Worm (Caenorhabditis elegans) whole organism, L2 larva: ENCODE data around the gene dlg-1.

Experiments used
- C34F6.9 ChIP-seq: fragments of 150-350 bp; optimal IDR thresholded peaks from 2 replicates; lab custom pipeline; 2014; ENCODE audit warnings: missing biosample characterization, missing genetic modification characterization
- F13H6.1 ChIP-seq: sonication (generic microtip); optimal IDR thresholded peaks from 2 replicates; lab custom pipeline; 2016; ENCODE audit warnings: missing genetic modification characterization, missing compliant biosample characterization
- R02D3.7 ChIP-seq: fragments of 150-350 bp; optimal IDR thresholded peaks from 2 replicates; lab custom pipeline; 2014; ENCODE audit warnings: missing biosample characterization, missing genetic modification characterization
- ZK546.5 ChIP-seq: sonication (generic microtip); optimal IDR thresholded peaks from 2 replicates; lab custom pipeline; 2017; ENCODE audit warnings: missing biosample characterization, missing genetic modification characterization
- alr-1 ChIP-seq: fragments of 150-350 bp; optimal IDR thresholded peaks from 2 replicates; lab custom pipeline; 2014; ENCODE audit warnings: missing biosample characterization, missing genetic modification characterization
- aly-2 ChIP-seq: fragments of 150-350 bp; optimal IDR thresholded peaks from 2 replicates; lab custom pipeline; 2014; ENCODE audit warnings: missing biosample characterization, missing genetic modification characterization
- ama-1 ChIP-seq: fragments of 150-350 bp; optimal IDR thresholded peaks from 2 replicates; lab custom pipeline; 2018; ENCODE audit warnings: inconsistent platforms
- ceh-16 ChIP-seq: fragments of 150-350 bp; optimal IDR thresholded peaks from 2 replicates; lab custom pipeline; 2014; ENCODE audit warnings: missing biosample characterization, missing genetic modification characterization
- crh-2 ChIP-seq: sonication (generic microtip); optimal IDR thresholded peaks from 2 replicates; lab custom pipeline; 2017; ENCODE audit warnings: missing biosample characterization, missing genetic modification characterization
- egl-27 ChIP-seq: sonication (generic microtip); optimal IDR thresholded peaks from 3 replicates; lab custom pipeline; 2017; ENCODE audit warnings: missing biosample characterization, missing genetic modification reagents, missing genetic modification characterization
- fos-1 ChIP-seq: fragments of 150-350 bp; optimal IDR thresholded peaks from 2 replicates; lab custom pipeline; 2014; ENCODE audit warnings: missing biosample characterization, missing genetic modification characterization
- gmeb-1 ChIP-seq: fragments of 150-350 bp; optimal IDR thresholded peaks from 2 replicates; lab custom pipeline; 2014; ENCODE audit warnings: missing biosample characterization, missing genetic modification characterization
- lin-11 ChIP-seq: fragments of 150-350 bp; sonication (generic microtip); optimal IDR thresholded peaks from 2 replicates; lab custom pipeline; 2014; ENCODE audit warnings: missing biosample characterization, missing genetic modification characterization, inconsistent platforms, mixed read lengths
- lin-39 ChIP-seq: fragments of 150-350 bp; optimal IDR thresholded peaks from 2 replicates; lab custom pipeline; 2014; ENCODE audit warnings: missing biosample characterization, missing genetic modification reagents, missing genetic modification characterization
- lsy-2 ChIP-seq, 2 experiments: fragments of 150-350 bp in 1 of 2; sonication (generic microtip) in 1 of 2; optimal IDR thresholded peaks; 2 replicates each; lab custom pipeline; 2014 to 2017; ENCODE audit warnings: missing biosample characterization in 2 of 2, missing genetic modification characterization in 2 of 2
- mab-5 ChIP-seq: fragments of 150-350 bp; optimal IDR thresholded peaks from 2 replicates; lab custom pipeline; 2014; ENCODE audit warnings: missing biosample characterization, missing genetic modification characterization
- mbf-1 ChIP-seq: sonication (generic microtip); optimal IDR thresholded peaks from 2 replicates; lab custom pipeline; 2017; ENCODE audit warnings: missing biosample characterization, missing genetic modification characterization
- mdl-1 ChIP-seq, 2 experiments: fragments of 150-350 bp in 1 of 2; sonication (generic microtip) in 1 of 2; optimal IDR thresholded peaks; 2 replicates each; lab custom pipeline; 2017; ENCODE audit warnings: missing biosample characterization in 2 of 2, missing genetic modification characterization in 2 of 2
- nhr-10 ChIP-seq: sonication (generic microtip); optimal IDR thresholded peaks from 2 replicates; lab custom pipeline; 2017; ENCODE audit warnings: missing biosample characterization, missing genetic modification characterization
- nhr-11 ChIP-seq: fragments of 150-350 bp; optimal IDR thresholded peaks from 2 replicates; lab custom pipeline; 2014; ENCODE audit warnings: missing biosample characterization, missing genetic modification characterization
- nhr-129 ChIP-seq: fragments of 150-350 bp; optimal IDR thresholded peaks from 2 replicates; lab custom pipeline; 2014; ENCODE audit warnings: missing biosample characterization, missing genetic modification characterization
- nhr-23 ChIP-seq: fragments of 150-350 bp; optimal IDR thresholded peaks from 2 replicates; lab custom pipeline; 2014; ENCODE audit warnings: missing biosample characterization, missing genetic modification reagents, missing genetic modification characterization
- nhr-25 ChIP-seq: fragments of 150-350 bp; sonication (generic microtip); optimal IDR thresholded peaks from 3 replicates; lab custom pipeline; 2014; ENCODE audit warnings: missing biosample characterization, missing genetic modification characterization
- nhr-77 ChIP-seq: fragments of 150-350 bp; optimal IDR thresholded peaks from 2 replicates; lab custom pipeline; 2014; ENCODE audit warnings: missing biosample characterization, missing genetic modification characterization
- sem-4 ChIP-seq: fragments of 150-350 bp; optimal IDR thresholded peaks from 2 replicates; lab custom pipeline; 2014; ENCODE audit warnings: missing biosample characterization, missing genetic modification reagents, missing genetic modification characterization
- skn-1 ChIP-seq: sonication (generic microtip); optimal IDR thresholded peaks from 2 replicates; lab custom pipeline; 2017; ENCODE audit warnings: missing biosample characterization, missing genetic modification characterization
- sma-9 ChIP-seq, 2 experiments: fragments of 150-350 bp in 1 of 2; sonication (generic microtip) in 1 of 2; optimal IDR thresholded peaks; 2 replicates each; lab custom pipeline; 2014 to 2016; ENCODE audit warnings: missing genetic modification characterization in 2 of 2, mild to moderate bottlenecking in 1 of 2, missing biosample characterization in 1 of 2, missing compliant biosample characterization in 1 of 2, missing genetic modification reagents in 1 of 2, moderate library complexity in 1 of 2
- unc-39 ChIP-seq: fragments of 150-350 bp; optimal IDR thresholded peaks from 2 replicates; lab custom pipeline; 2014; ENCODE audit warnings: missing biosample characterization, missing genetic modification characterization
- unc-55 ChIP-seq: fragments of 150-350 bp; sonication (generic microtip); optimal IDR thresholded peaks from 3 replicates; lab custom pipeline; 2014; ENCODE audit warnings: missing biosample characterization, missing genetic modification reagents, missing genetic modification characterization
- unc-62 ChIP-seq: fragments of 150-350 bp; optimal IDR thresholded peaks from 2 replicates; lab custom pipeline; 2014; ENCODE audit warnings: missing biosample characterization, missing genetic modification reagents, missing genetic modification characterization
- ztf-11 ChIP-seq: sonication (generic microtip); optimal IDR thresholded peaks from 2 replicates; lab custom pipeline; 2017; ENCODE audit warnings: missing biosample characterization, missing genetic modification characterization

Gene dlg-1

ce11 chrX:5509114-5509877 is 29.8 kb downstream of the dlg-1 start:
- TF ChIP-seq nhr-129 (tag; lab: Kevin White, UChicago) (peak; percentile 32), F13H6.1 (tag; lab: Kevin White, UChicago) (peak; percentile 18), nhr-23 (no peak), ama-1 (no peak), alr-1 (tag; lab: Kevin White, UChicago) (no peak), lin-11 (tag; lab: Kevin White, UChicago) (no peak)

DNA sequence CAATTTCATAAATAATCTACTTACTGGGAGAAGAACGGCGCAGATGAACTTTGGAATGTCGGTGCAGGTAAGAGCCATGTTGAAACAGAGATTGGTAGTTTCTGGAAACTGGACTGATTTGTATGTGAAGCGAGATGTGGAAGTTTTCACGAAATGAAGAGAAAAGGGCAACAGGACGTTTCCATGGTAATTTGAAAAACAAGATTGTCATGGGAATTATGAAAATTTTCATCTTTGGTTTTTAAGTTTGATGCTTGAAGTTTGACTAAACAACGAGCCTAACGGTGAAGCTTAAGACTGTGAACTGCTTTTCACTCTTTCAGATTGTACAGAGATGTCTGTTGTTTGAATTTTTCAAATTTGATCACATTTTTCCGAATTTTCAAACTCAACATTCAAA is 32.7 kb downstream of the dlg-1 start, which contains the start of gene T23F2.3:
T23F2.3 (minus strand) TSS at position 101 of the 400 bp plus-strand sequence.
- TF ChIP-seq ceh-16 (tag; lab: Kevin White, UChicago) (no peak), C34F6.9 (no peak), gmeb-1 (tag; lab: Kevin White, UChicago) (no peak), skn-1 (no peak), ztf-11 (no peak), aly-2 (tag; lab: Kevin White, UChicago) (no peak)

DNA sequence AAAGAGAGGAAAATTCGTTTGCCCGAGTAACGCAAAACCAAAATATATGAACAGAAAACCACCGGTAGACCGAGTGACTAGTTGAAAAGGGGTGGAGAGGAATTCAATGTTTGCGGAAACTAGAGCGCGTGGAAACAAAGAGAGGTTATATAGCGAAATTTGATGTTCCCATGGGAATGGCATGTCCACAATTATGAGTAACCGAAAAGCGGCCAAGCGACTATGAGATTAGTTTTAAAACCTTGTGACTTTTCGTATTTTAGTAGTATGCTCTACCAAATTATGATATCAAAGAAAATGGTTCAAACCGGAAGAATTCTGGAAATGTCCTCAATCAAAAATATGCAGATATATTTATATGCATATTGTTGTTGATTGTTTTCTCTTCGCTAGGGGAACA is 33.2 kb downstream of the dlg-1 start:
- TF ChIP-seq ama-1 (no peak), unc-55 (GFP tag; lab: Kevin White, UChicago) (no peak), nhr-77 (no peak), nhr-129 (tag; lab: Kevin White, UChicago) (peak; percentile 33), F13H6.1 (tag; lab: Kevin White, UChicago) (peak; percentile 29), aly-2 (tag; lab: Kevin White, UChicago) (no peak), lin-11 (tag; lab: Kevin White, UChicago) (peak; percentile 26), lin-39 (no peak), sma-9 (GFP tag; optimal IDR thresholded peaks at IDR 0.05; lab: Kevin White, UChicago) (no peak), sma-9 (tag; optimal IDR thresholded peaks at IDR 0.05; lab: Kevin White, UChicago) (no peak), unc-62 (GFP tag; lab: Kevin White, UChicago) (no peak), nhr-10 (tag; lab: Kevin White, UChicago) (no peak), C34F6.9 (peak; percentile 14), nhr-23 (no peak), lsy-2 (tag; optimal IDR thresholded peaks at IDR 0.05; lab: Kevin White, UChicago) (peak in 1 of 2 experiments; percentile 6), fos-1 (peak; percentile 6), mdl-1 (tag; optimal IDR thresholded peaks at IDR 0.05; lab: Kevin White, UChicago) (no peak)

DNA sequence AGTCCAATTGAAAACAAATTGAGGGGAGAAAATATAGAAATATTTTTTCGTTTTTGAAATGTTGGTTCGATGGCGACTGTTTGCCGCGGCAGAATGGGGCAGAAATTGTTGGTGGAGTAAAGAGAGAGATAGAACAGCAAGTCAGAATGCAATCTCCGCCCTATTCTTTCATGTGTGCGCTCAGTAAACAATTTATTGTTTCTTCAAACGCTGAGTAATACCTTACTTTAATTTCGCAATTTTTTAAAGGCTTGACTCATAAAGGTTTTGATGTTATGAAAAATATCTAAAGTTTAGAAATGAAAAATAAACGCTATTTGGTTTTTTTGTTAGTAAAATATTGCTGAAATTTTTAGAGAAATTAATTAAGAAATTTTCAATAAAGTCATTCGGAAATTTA is 34.8 kb downstream of the dlg-1 start:
- TF ChIP-seq aly-2 (tag; lab: Kevin White, UChicago) (no peak), nhr-11 (tag; lab: Kevin White, UChicago) (no peak), nhr-25 (tag; lab: Kevin White, UChicago) (no peak), egl-27 (tag; lab: Kevin White, UChicago) (no peak), ZK546.5 (tag; lab: Kevin White, UChicago) (no peak), unc-39 (tag; lab: Kevin White, UChicago) (no peak), ztf-11 (no peak), sma-9 (GFP tag; optimal IDR thresholded peaks at IDR 0.05; lab: Kevin White, UChicago) (no peak), sma-9 (tag; optimal IDR thresholded peaks at IDR 0.05; lab: Kevin White, UChicago) (no peak)

ce11 chrX:5514984-5515383 is 35.5 kb downstream of the dlg-1 start, which contains the start of gene T23F2.4:
TSS of gene T23F2.4 (minus strand) at chrX:5515084.
- TF ChIP-seq F13H6.1 (tag; lab: Kevin White, UChicago), result no peak
- no peak for TF ChIP-seq crh-2
- TF ChIP-seq R02D3.7 (tag; lab: Kevin White, UChicago), result no peak
- TF ChIP-seq mab-5 (tag; lab: Kevin White, UChicago), result no peak

- TF ChIP-seq skn-1, result no peak
- TF ChIP-seq mbf-1 (tag; lab: Kevin White, UChicago), result no peak
- TF ChIP-seq nhr-129 (tag; lab: Kevin White, UChicago), result peak; percentile 3
- TF ChIP-seq ceh-16 (tag; lab: Kevin White, UChicago), result no peak
- no peak for TF ChIP-seq fos-1
- peak; percentile 39 for TF ChIP-seq sem-4
- peak; percentile 57 for TF ChIP-seq sma-9 (GFP tag; optimal IDR thresholded peaks at IDR 0.05; lab: Kevin White, UChicago)
- TF ChIP-seq sma-9 (tag; optimal IDR thresholded peaks at IDR 0.05; lab: Kevin White, UChicago), result no peak
Measured at ce11 chrX:5515459-5515858, 36.0 kb downstream of the dlg-1 start.
